Worm (Caenorhabditis elegans) whole organism, L4/young adult: ENCODE data around the gene rfth-1.

ENCODE experiments used
- W03F9.2 ChIP-seq: fragments of 150-350 bp; optimal IDR thresholded peaks from 2 replicates; lab custom pipeline; 2014; ENCODE audit warnings: missing biosample characterization, missing genetic modification characterization
- him-1 ChIP-seq: sonication (generic microtip); optimal IDR thresholded peaks from 2 replicates; lab custom pipeline; 2016; ENCODE audit warnings: missing genotype, missing genetic modification reagents, missing genetic modification characterization, missing compliant biosample characterization

- no peak for TF ChIP-seq W03F9.2 (tag; lab: Kevin White, UChicago)
- no peak for TF ChIP-seq him-1
Observed at ce11 chrIV:4511259-4511890, at the start of gene rfth-1, which contains the start of gene ZK180.8.
